Worm (Caenorhabditis elegans) whole organism, L3 larva: ENCODE results near the gene Y43C5B.3.

Experiments used
- ZK546.5 ChIP-seq: sonication (generic microtip); optimal IDR thresholded peaks from 2 replicates; lab custom pipeline; 2017; ENCODE audit warnings: missing biosample characterization, missing genetic modification characterization
- ama-1 ChIP-seq: fragments of 150-350 bp; optimal IDR thresholded peaks from 2 replicates; lab custom pipeline; 2018
- egl-27 ChIP-seq: sonication (generic microtip); optimal IDR thresholded peaks from 4 replicates; lab custom pipeline; 2017; ENCODE audit warnings: missing biosample characterization, missing genetic modification reagents, missing genetic modification characterization
- fkh-10 ChIP-seq: sonication (generic microtip); optimal IDR thresholded peaks from 2 replicates; lab custom pipeline; 2017; ENCODE audit warnings: missing biosample characterization, missing genetic modification reagents, missing genetic modification characterization
- nfya-1 ChIP-seq: sonication (generic microtip); optimal IDR thresholded peaks from 2 replicates; lab custom pipeline; 2017; ENCODE audit warnings: missing genetic modification characterization, mild to moderate bottlenecking, missing compliant biosample characterization, antibody characterized with exemption, moderate library complexity; ENCODE audit not compliant: insufficient read depth
- nhr-237 ChIP-seq: fragments of 150-350 bp; optimal IDR thresholded peaks from 2 replicates; lab custom pipeline; 2014; ENCODE audit warnings: missing biosample characterization, missing genetic modification characterization
- pha-4 ChIP-seq: fragments of 150-350 bp; optimal IDR thresholded peaks from 2 replicates; lab custom pipeline; 2014; ENCODE audit warnings: missing biosample characterization, missing genetic modification reagents, missing genetic modification characterization
- unc-62 ChIP-seq: fragments of 150-350 bp; sonication (generic microtip); optimal IDR thresholded peaks from 4 replicates; lab custom pipeline; 2014; ENCODE audit warnings: missing biosample characterization, missing genetic modification reagents, missing genetic modification characterization

ce11 chrIV:10368326-10368725, 17.9 kb downstream of the Y43C5B.3 start, which contains the start of gene iars-1:
- TF ChIP-seq ZK546.5 (tag; lab: Kevin White, UChicago), result no peak
- TF ChIP-seq fkh-10, result no peak
- TF ChIP-seq nfya-1 (tag; lab: Kevin White, UChicago), result no peak
- no peak for TF ChIP-seq pha-4 (tag; lab: Kevin White, UChicago)
- no peak for TF ChIP-seq nhr-237 (tag; lab: Kevin White, UChicago)
- TF ChIP-seq egl-27 (tag; lab: Kevin White, UChicago), result no peak
- no peak for TF ChIP-seq unc-62 (GFP tag; lab: Kevin White, UChicago)
- no peak for TF ChIP-seq ama-1 (lab: Kevin White, UChicago)
